Worm (Caenorhabditis elegans) whole organism, midembryonic: ENCODE measurements around the gene T23D5.3.

Source experiments
- ref-1 ChIP-seq: fragments of 200-800 bp; sonication (Bioruptor generic); conservative IDR thresholded peaks from 2 replicates; pipeline ENCODE4 v1.3.6; 2022; ENCODE audit warnings: missing genetic modification reagents, missing genetic modification characterization, missing compliant biosample characterization
- tab-1 ChIP-seq: fragments of 200-800 bp; sonication (Bioruptor generic); IDR thresholded peaks from 2 replicates; pipeline ENCODE4 v1.3.6; 2022; ENCODE audit warnings: missing genetic modification characterization, missing compliant biosample characterization
- ztf-23 ChIP-seq: fragments of 200-800 bp; sonication (Bioruptor generic); IDR thresholded peaks from 2 replicates; pipeline ENCODE4 v1.3.6; 2022; ENCODE audit warnings: missing genetic modification reagents, missing genetic modification characterization, missing compliant biosample characterization

DNA sequence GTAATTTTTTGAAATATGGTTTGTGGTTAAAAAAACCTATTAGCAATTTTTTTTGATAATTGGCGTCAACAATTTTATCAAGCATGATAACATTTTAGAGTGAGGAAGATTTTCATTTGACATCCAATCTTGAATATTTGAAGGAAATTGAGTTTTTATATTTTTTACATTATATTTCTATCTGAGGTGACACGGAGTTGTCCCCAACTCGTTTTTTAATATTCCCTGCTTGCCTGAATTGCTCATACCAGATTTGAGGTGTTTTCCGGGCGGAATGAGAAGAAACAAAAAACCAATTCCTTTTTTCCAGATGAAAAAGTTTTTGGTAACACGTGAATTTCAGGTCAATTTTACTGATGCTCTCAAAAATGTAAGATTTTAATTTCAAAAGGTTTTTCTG, 13.9 kb downstream of the T23D5.3 start, which contains the start of gene Y6E2A.7:
- TF ChIP-seq tab-1 (GFP tag; lab: Robert Waterston, UW) = no peak
- no peak for TF ChIP-seq ref-1 (GFP tag; lab: Robert Waterston, UW)
- TF ChIP-seq ztf-23 = no peak
